Worm (Caenorhabditis elegans) whole organism, late embryonic: ENCODE results near the gene gmeb-3.
A peak's percentile ranks its signal among the peaks of the same experiment; 100 is the strongest.

ENCODE experiments used
- C38D4.7 ChIP-seq: fragments of 200-800 bp; sonication (Bioruptor generic); optimal IDR thresholded peaks from 2 replicates; lab custom pipeline; 2018; ENCODE audit warnings: mild to moderate bottlenecking, missing genetic modification characterization, moderate library complexity, missing compliant biosample characterization
- K09A11.1 ChIP-seq: sonication (generic microtip); optimal IDR thresholded peaks from 2 replicates; lab custom pipeline; 2017; ENCODE audit warnings: antibody characterized with exemption, mild to moderate bottlenecking, missing genetic modification characterization, missing compliant biosample characterization; ENCODE audit not compliant: insufficient read depth
- Y22D7AL.16 ChIP-seq: sonication (generic microtip); optimal IDR thresholded peaks from 2 replicates; lab custom pipeline; 2016; ENCODE audit warnings: missing genetic modification characterization, missing compliant biosample characterization
- ahr-1 ChIP-seq: sonication (generic microtip); optimal IDR thresholded peaks from 2 replicates; lab custom pipeline; 2016; ENCODE audit warnings: missing genetic modification characterization, missing compliant biosample characterization
- ceh-18 ChIP-seq: sonication (generic microtip); optimal IDR thresholded peaks from 2 replicates; lab custom pipeline; 2016; ENCODE audit warnings: missing genetic modification characterization, missing compliant biosample characterization
- ceh-34 ChIP-seq: sonication (generic microtip); optimal IDR thresholded peaks from 2 replicates; lab custom pipeline; 2016; ENCODE audit warnings: mild to moderate bottlenecking, missing genetic modification characterization, missing compliant biosample characterization
- ceh-48 ChIP-seq: sonication (generic microtip); optimal IDR thresholded peaks from 2 replicates; lab custom pipeline; 2016; ENCODE audit warnings: missing genetic modification characterization, inconsistent platforms, missing compliant biosample characterization
- dmd-4 ChIP-seq: sonication (generic microtip); optimal IDR thresholded peaks from 2 replicates; lab custom pipeline; 2016; ENCODE audit warnings: borderline replicate concordance, missing genetic modification characterization, missing compliant biosample characterization
- dve-1 ChIP-seq: sonication (generic microtip); optimal IDR thresholded peaks from 2 replicates; lab custom pipeline; 2017; ENCODE audit warnings: antibody characterized with exemption, mild to moderate bottlenecking, missing genetic modification characterization, missing compliant biosample characterization
- elt-2 ChIP-seq: sonication (generic microtip); optimal IDR thresholded peaks from 2 replicates; lab custom pipeline; 2016; ENCODE audit warnings: missing genetic modification reagents, missing genetic modification characterization, missing compliant biosample characterization
- ets-4 ChIP-seq: sonication (generic microtip); optimal IDR thresholded peaks from 2 replicates; lab custom pipeline; 2016; ENCODE audit warnings: missing genetic modification characterization, missing compliant biosample characterization
- gmeb-2 ChIP-seq: sonication (generic microtip); optimal IDR thresholded peaks from 2 replicates; lab custom pipeline; 2016; ENCODE audit warnings: missing genetic modification characterization, inconsistent platforms, missing compliant biosample characterization
- hlh-13 ChIP-seq: fragments of 200-800 bp; sonication (Bioruptor generic); optimal IDR thresholded peaks from 2 replicates; lab custom pipeline; 2018; ENCODE audit warnings: mild to moderate bottlenecking, missing genetic modification characterization, missing compliant biosample characterization
- hlh-30 ChIP-seq: sonication (generic microtip); optimal IDR thresholded peaks from 2 replicates; lab custom pipeline; 2017; ENCODE audit warnings: antibody characterized with exemption, missing genetic modification characterization, missing compliant biosample characterization; ENCODE audit not compliant: insufficient read depth
- hlh-8 ChIP-seq: sonication (generic microtip); optimal IDR thresholded peaks from 2 replicates; lab custom pipeline; 2016; ENCODE audit warnings: missing genotype, missing genetic modification characterization, missing compliant biosample characterization
- nfya-1 ChIP-seq: sonication (generic microtip); optimal IDR thresholded peaks from 2 replicates; lab custom pipeline; 2017; ENCODE audit warnings: missing genetic modification characterization, mild to moderate bottlenecking, missing compliant biosample characterization, antibody characterized with exemption, moderate library complexity
- nhr-232 ChIP-seq: sonication (generic microtip); optimal IDR thresholded peaks from 2 replicates; lab custom pipeline; 2016; ENCODE audit warnings: missing genetic modification characterization, missing compliant biosample characterization
- odd-2 ChIP-seq: sonication (generic microtip); optimal IDR thresholded peaks from 2 replicates; lab custom pipeline; 2017; ENCODE audit warnings: antibody characterized with exemption, mild to moderate bottlenecking, missing genetic modification characterization, missing compliant biosample characterization
- pax-1 ChIP-seq: fragments of 150-350 bp; optimal IDR thresholded peaks from 2 replicates; lab custom pipeline; 2014; ENCODE audit warnings: missing biosample characterization, missing genetic modification characterization
- pha-2 ChIP-seq: sonication (generic microtip); optimal IDR thresholded peaks from 2 replicates; lab custom pipeline; 2017; ENCODE audit warnings: mild to moderate bottlenecking, missing genetic modification characterization, missing compliant biosample characterization
- pqm-1 ChIP-seq: sonication (generic microtip); optimal IDR thresholded peaks from 2 replicates; lab custom pipeline; 2016; ENCODE audit warnings: missing genetic modification characterization, missing compliant biosample characterization
- pros-1 ChIP-seq: fragments of 150-350 bp; optimal IDR thresholded peaks from 2 replicates; lab custom pipeline; 2014; ENCODE audit warnings: missing biosample characterization, missing genetic modification reagents, missing genetic modification characterization
- rnt-1 ChIP-seq: sonication (generic microtip); optimal IDR thresholded peaks from 2 replicates; lab custom pipeline; 2016; ENCODE audit warnings: missing genetic modification characterization, missing compliant biosample characterization
- sdc-2 ChIP-seq: sonication (generic microtip); optimal IDR thresholded peaks from 2 replicates; lab custom pipeline; 2016; ENCODE audit warnings: missing genotype, missing genetic modification characterization, missing compliant biosample characterization
- sox-2 ChIP-seq: fragments of 200-800 bp; sonication (Bioruptor generic); IDR thresholded peaks from 2 replicates; pipeline ENCODE4 v1.3.6; 2022; ENCODE audit warnings: missing genetic modification reagents, missing genetic modification characterization, missing compliant biosample characterization
- syd-9 ChIP-seq: sonication (generic microtip); optimal IDR thresholded peaks from 2 replicates; lab custom pipeline; 2016; ENCODE audit warnings: mild to moderate bottlenecking, missing genetic modification characterization, moderate library complexity, missing compliant biosample characterization
- tbx-2 ChIP-seq: sonication (generic microtip); optimal IDR thresholded peaks from 2 replicates; lab custom pipeline; 2016; ENCODE audit warnings: missing genetic modification characterization, missing compliant biosample characterization
- tbx-7 ChIP-seq: sonication (generic microtip); optimal IDR thresholded peaks from 2 replicates; lab custom pipeline; 2016; ENCODE audit warnings: missing genotype, missing genetic modification characterization, missing compliant biosample characterization
- ttx-3 ChIP-seq: sonication (generic microtip); optimal IDR thresholded peaks from 2 replicates; lab custom pipeline; 2016; ENCODE audit warnings: missing genetic modification reagents, missing genetic modification characterization, missing compliant biosample characterization
- unc-55 ChIP-seq: sonication (generic microtip); optimal IDR thresholded peaks from 2 replicates; lab custom pipeline; 2017; ENCODE audit warnings: missing biosample characterization, missing genetic modification reagents, missing genetic modification characterization
- ztf-16 ChIP-seq: sonication (generic microtip); optimal IDR thresholded peaks from 2 replicates; lab custom pipeline; 2017; ENCODE audit warnings: missing genetic modification characterization, missing compliant biosample characterization

Gene gmeb-3

ce11 chrIII:3790855-3791254 lies 22.6 kb downstream of the gmeb-3 start:
- peak; percentile 92 for TF ChIP-seq nfya-1
- no peak for TF ChIP-seq pha-2 (tag; lab: Kevin White, UChicago)
- TF ChIP-seq, all 69 proteins: peak for 1

- TF ChIP-seq sdc-2 (tag; lab: Kevin White, UChicago) (no peak), ceh-18 (tag; lab: Kevin White, UChicago) (no peak), hlh-8 (tag; lab: Kevin White, UChicago) (no peak), pros-1 (tag; lab: Kevin White, UChicago) (no peak), hlh-13 (GFP tag; lab: Kevin White, UChicago) (no peak), odd-2 (tag; lab: Kevin White, UChicago) (no peak), gmeb-2 (tag; lab: Kevin White, UChicago) (no peak), syd-9 (tag; lab: Kevin White, UChicago) (no peak), K09A11.1 (tag; lab: Kevin White, UChicago) (no peak), Y22D7AL.16 (tag; lab: Kevin White, UChicago) (no peak), unc-55 (GFP tag; lab: Kevin White, UChicago) (no peak), ahr-1 (tag; lab: Kevin White, UChicago) (no peak), tbx-7 (tag; lab: Kevin White, UChicago) (no peak), ztf-16 (tag; lab: Kevin White, UChicago) (no peak), dmd-4 (tag; lab: Kevin White, UChicago) (no peak), ets-4 (no peak)
These were observed 27.6 kb downstream of the gmeb-3 start for ce11 chrIII:3795933-3796332.

DNA sequence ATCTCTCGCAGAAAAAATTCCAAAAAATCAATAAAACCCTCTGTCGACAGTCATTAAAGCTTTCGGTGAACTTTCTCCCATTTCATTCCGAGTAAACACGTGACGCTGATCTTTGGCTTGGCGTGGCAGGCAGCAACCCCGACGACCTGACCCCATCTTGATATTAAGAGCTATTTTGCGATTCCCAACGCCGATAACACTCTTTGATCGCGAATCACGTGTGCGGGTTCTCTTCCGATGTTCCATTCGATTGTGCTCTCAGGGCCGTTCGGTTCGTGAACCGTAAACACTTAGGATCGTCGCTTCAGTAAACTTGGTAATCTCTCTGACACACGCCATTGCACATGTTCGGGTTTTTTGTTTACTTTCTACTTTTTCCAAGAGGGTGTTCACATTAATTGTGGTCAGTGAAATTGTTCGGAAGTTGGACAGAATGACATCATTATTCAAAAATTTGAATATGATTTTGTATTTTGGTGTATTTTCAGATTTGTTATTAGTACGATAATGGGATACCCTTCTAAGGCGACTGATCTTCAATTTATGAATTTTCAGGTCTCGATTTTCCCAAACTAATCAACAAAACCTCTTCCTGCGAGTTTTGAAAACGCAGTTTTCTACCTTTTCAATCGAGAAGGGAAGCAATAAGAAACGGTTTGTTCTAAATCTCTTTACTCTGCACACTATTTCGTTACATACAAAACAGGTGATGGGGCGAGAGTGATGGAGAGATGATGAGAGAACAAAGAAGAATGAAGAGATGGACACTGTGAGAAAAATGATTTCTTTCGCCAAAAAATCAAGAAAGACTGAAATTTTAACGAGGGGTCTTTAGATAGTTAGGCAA lies 29.1 kb downstream of the gmeb-3 start:
- TF ChIP-seq C38D4.7 (GFP tag; lab: Kevin White, UChicago) = no peak
- no peak for TF ChIP-seq ttx-3 (tag; lab: Kevin White, UChicago)
- TF ChIP-seq ets-4 = no peak
- peak; percentile 57 for TF ChIP-seq rnt-1 (tag; lab: Kevin White, UChicago)
- peak; percentile 4 for TF ChIP-seq pax-1
- TF ChIP-seq dve-1 (tag; lab: Kevin White, UChicago) = no peak
- TF ChIP-seq sox-2 (GFP tag; lab: Robert Waterston, UW) = no peak
- TF ChIP-seq ceh-48 = no peak
- TF ChIP-seq hlh-30 (tag; lab: Kevin White, UChicago) = peak; percentile 49
- TF ChIP-seq tbx-2 (tag; lab: Kevin White, UChicago) = peak; percentile 17

ce11 chrIII:3798416-3798815 lies 30.1 kb downstream of the gmeb-3 start:
- peak; percentile 98 for TF ChIP-seq nfya-1
- no peak for TF ChIP-seq ceh-48

DNA sequence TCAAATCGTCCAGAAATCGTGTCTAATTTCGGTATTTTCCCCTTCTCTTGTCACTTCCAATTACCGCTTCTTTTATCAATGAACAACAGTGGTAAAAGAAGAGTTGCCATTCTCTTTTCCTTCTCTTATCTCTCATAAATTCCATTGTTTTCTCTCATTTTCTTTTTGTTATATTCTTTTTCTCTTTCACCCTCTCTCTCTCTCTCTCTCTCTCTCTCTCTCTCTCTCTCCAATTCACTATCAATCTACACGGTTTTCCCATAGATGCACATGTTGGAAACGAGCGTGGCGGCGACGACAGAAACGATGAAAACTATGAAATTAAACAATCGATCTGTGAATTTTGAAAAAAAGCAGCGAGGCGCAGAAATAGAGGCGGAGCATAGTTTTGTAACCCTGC lies 30.9 kb downstream of the gmeb-3 start:
- TF ChIP-seq elt-2 (tag; lab: Kevin White, UChicago) = peak; percentile 28
- TF ChIP-seq pqm-1 (tag; lab: Kevin White, UChicago) = no peak
- TF ChIP-seq rnt-1 (tag; lab: Kevin White, UChicago) = no peak
- TF ChIP-seq C38D4.7 (GFP tag; lab: Kevin White, UChicago) = no peak
- peak; percentile 23 for TF ChIP-seq nfya-1
- no peak for TF ChIP-seq nhr-232
- TF ChIP-seq ceh-18 (tag; lab: Kevin White, UChicago) = no peak
- TF ChIP-seq ceh-34 (tag; lab: Kevin White, UChicago) = no peak
